Worm (Caenorhabditis elegans): ENCODE data around the gene iff-1.

iff-1 gene

DNA sequence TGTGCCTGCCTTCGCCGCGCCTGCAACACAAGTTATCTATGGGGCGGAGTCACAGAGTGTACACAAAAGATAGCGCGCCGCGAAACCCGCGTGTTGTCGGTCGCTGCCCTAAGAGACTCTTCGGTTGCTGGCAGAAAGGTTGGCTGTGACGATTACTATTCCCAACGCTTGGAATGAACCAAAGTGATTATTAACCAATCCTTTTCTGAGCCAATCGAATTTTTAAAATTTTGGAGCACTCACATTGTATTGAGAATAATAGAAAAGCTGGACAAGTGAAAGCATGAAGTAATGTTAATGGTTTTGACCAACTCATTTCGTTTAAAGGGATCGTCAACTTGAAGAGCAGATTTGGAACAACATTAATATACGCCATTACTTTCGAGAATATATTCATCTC, 29.8 kb downstream of the iff-1 start (continued):
- TF ChIP-seq xnd-1 (tag; optimal IDR thresholded peaks at IDR 0.05), result peak; percentile 62
- TF ChIP-seq F33H1.4 (GFP tag; IDR thresholded peaks at IDR 0.05), result peak; percentile 64
- TF ChIP-seq zim-3 (tag; optimal IDR thresholded peaks at IDR 0.05), result peak; percentile 40
- TF ChIP-seq F57A8.1 (GFP tag; optimal IDR thresholded peaks at IDR 0.05), result no peak
- TF ChIP-seq rpc-1 (optimal IDR thresholded peaks at IDR 0.05), result no peak
- peak; percentile 7 for TF ChIP-seq rpc-1 (tag; optimal IDR thresholded peaks at IDR 0.05)
- TF ChIP-seq atf-7 (tag; optimal IDR thresholded peaks at IDR 0.05), result peak; percentile 19
- peak; percentile 98 for TF ChIP-seq snpc-4 (GFP tag; optimal IDR thresholded peaks at IDR 0.05)
- TF ChIP-seq snpc-4 (tag; optimal IDR thresholded peaks at IDR 0.05), result peak; percentile 98 to 100 (median 99)
- peak; percentile 87 for TF ChIP-seq attf-6 (GFP tag; IDR thresholded peaks at IDR 0.05)
- no peak for TF ChIP-seq F37B4.10 (GFP tag; IDR thresholded peaks at IDR 0.05)
- TF ChIP-seq ztf-3 (GFP tag; optimal IDR thresholded peaks at IDR 0.05), result no peak
- peak; percentile 72 for TF ChIP-seq ZK185.1 (tag; optimal IDR thresholded peaks at IDR 0.05; ENCODE audit: poor library complexity, severe bottlenecking)
- TF ChIP-seq F22D6.2 (tag; optimal IDR thresholded peaks at IDR 0.05), result no peak
- no peak for TF ChIP-seq mes-4 (tag; optimal IDR thresholded peaks at IDR 0.05)
- TF ChIP-seq him-1 (tag; optimal IDR thresholded peaks at IDR 0.05), result peak; percentile 97
- no peak for TF ChIP-seq ceh-100 (GFP tag; IDR thresholded peaks at IDR 0.05)
- TF ChIP-seq hrde-1 (tag; optimal IDR thresholded peaks at IDR 0.05; ENCODE audit: borderline replicate concordance), result peak; percentile 23
- TF ChIP-seq ama-1 (optimal IDR thresholded peaks at IDR 0.05), result peak; percentile 95
- no peak for TF ChIP-seq ama-1 (GFP tag; optimal IDR thresholded peaks at IDR 0.05)
- no peak for TF ChIP-seq ets-4 (GFP tag; optimal IDR thresholded peaks at IDR 0.05)
- TF ChIP-seq Y79H2A.3 (GFP tag; conservative IDR thresholded peaks at IDR 0.05), result 0 out of 2 replicates have a peak, but pooled peaks have one; percentile 26
- no peak for TF ChIP-seq let-607 (tag; optimal IDR thresholded peaks at IDR 0.05)
- peak; percentile 17 for TF ChIP-seq F10E7.11 (tag; optimal IDR thresholded peaks at IDR 0.05)
- TF ChIP-seq B0336.3 (GFP tag; IDR thresholded peaks at IDR 0.05), result peak; percentile 87
- no peak for TF ChIP-seq nhr-80 (tag; optimal IDR thresholded peaks at IDR 0.05)
- TF ChIP-seq gei-17 (GFP tag; optimal IDR thresholded peaks at IDR 0.05), result no peak
- no peak; the same call in 1 of the 2 replicates for TF ChIP-seq rcor-1 (GFP tag; IDR thresholded peaks at IDR 0.05)
- no peak for TF ChIP-seq egrh-3 (GFP tag; IDR thresholded peaks at IDR 0.05)
- no peak for TF ChIP-seq T07F8.4 (tag; optimal IDR thresholded peaks at IDR 0.05)
- TF ChIP-seq dpff-1 (tag; optimal IDR thresholded peaks at IDR 0.05), result no peak
- no peak for TF ChIP-seq attf-5 (GFP tag; optimal IDR thresholded peaks at IDR 0.05)
- TF ChIP-seq Y67H2A.10 (GFP tag; conservative IDR thresholded peaks at IDR 0.05), result no peak
- peak; percentile 81 for TF ChIP-seq tbp1 (GFP tag; optimal IDR thresholded peaks at IDR 0.05)
- TF ChIP-seq zfh-2 (GFP tag; conservative IDR thresholded peaks at IDR 0.05), result no peak
- TF ChIP-seq repo-1 (tag; optimal IDR thresholded peaks at IDR 0.05), result peak; percentile 76
- TF ChIP-seq ceh-40 (GFP tag; IDR thresholded peaks at IDR 0.05), result no peak
- TF ChIP-seq F49E8.2 (tag; optimal IDR thresholded peaks at IDR 0.05; ENCODE audit: insufficient read depth), result peak; percentile 67
- TF ChIP-seq F23B12.7 (tag; optimal IDR thresholded peaks at IDR 0.05; ENCODE audit: insufficient read depth), result peak; percentile 84
- peak; percentile 34 for TF ChIP-seq F57C9.4 (tag; optimal IDR thresholded peaks at IDR 0.05)

ce11 chrIII:9714731-9715130, 32.3 kb downstream of the iff-1 start:
- TF ChIP-seq rcor-1 (GFP tag; IDR thresholded peaks at IDR 0.05), result no peak
- TF ChIP-seq B0336.3 (GFP tag; IDR thresholded peaks at IDR 0.05), result no peak
- no peak for TF ChIP-seq ztf-18 (tag; optimal IDR thresholded peaks at IDR 0.05)

Data from whole organism, young adult.